Worm (Caenorhabditis elegans) whole organism, L3 larva: ENCODE results near the gene Y66C5A.2.

Source experiments
- ZK546.5 ChIP-seq: sonication (generic microtip); optimal IDR thresholded peaks from 2 replicates; lab custom pipeline; 2017; ENCODE audit warnings: missing biosample characterization, missing genetic modification characterization
- aly-2 ChIP-seq: fragments of 150-350 bp; optimal IDR thresholded peaks from 2 replicates; lab custom pipeline; 2014; ENCODE audit warnings: missing biosample characterization, missing genetic modification characterization
- ama-1 ChIP-seq: fragments of 150-350 bp; optimal IDR thresholded peaks from 2 replicates; lab custom pipeline; 2018
- ceh-16 ChIP-seq: sonication (generic microtip); optimal IDR thresholded peaks from 2 replicates; lab custom pipeline; 2017; ENCODE audit warnings: missing biosample characterization, missing genetic modification characterization
- ceh-28 ChIP-seq: fragments of 150-350 bp; optimal IDR thresholded peaks from 2 replicates; lab custom pipeline; 2014; ENCODE audit warnings: missing biosample characterization, missing genetic modification reagents, missing genetic modification characterization
- ceh-82 ChIP-seq: fragments of 150-350 bp; optimal IDR thresholded peaks from 2 replicates; lab custom pipeline; 2014; ENCODE audit warnings: missing biosample characterization, missing genetic modification characterization
- ceh-9 ChIP-seq: sonication (generic microtip); optimal IDR thresholded peaks from 2 replicates; lab custom pipeline; 2018; ENCODE audit warnings: missing biosample characterization, missing genetic modification characterization
- daf-12 ChIP-seq: fragments of 150-350 bp; optimal IDR thresholded peaks from 2 replicates; lab custom pipeline; 2014; ENCODE audit warnings: missing biosample characterization, missing genetic modification reagents, missing genetic modification characterization
- egl-27 ChIP-seq: sonication (generic microtip); optimal IDR thresholded peaks from 4 replicates; lab custom pipeline; 2017; ENCODE audit warnings: missing biosample characterization, missing genetic modification reagents, missing genetic modification characterization
- egl-5 ChIP-seq: fragments of 150-350 bp; optimal IDR thresholded peaks from 2 replicates; lab custom pipeline; 2017; ENCODE audit warnings: missing biosample characterization, missing genetic modification reagents, missing genetic modification characterization, inconsistent platforms
- elt-1 ChIP-seq: fragments of 150-350 bp; optimal IDR thresholded peaks from 2 replicates; lab custom pipeline; 2014; ENCODE audit warnings: missing biosample characterization, missing genetic modification characterization
- elt-2 ChIP-seq: sonication (generic microtip); optimal IDR thresholded peaks from 2 replicates; lab custom pipeline; 2016; ENCODE audit warnings: missing genetic modification reagents, mild to moderate bottlenecking, missing genetic modification characterization, missing compliant biosample characterization
- eor-1 ChIP-seq, 2 experiments: fragments of 150-350 bp; optimal IDR thresholded peaks; 2 replicates each; lab custom pipeline; 2014 to 2018; ENCODE audit warnings: missing biosample characterization in 2 of 2, missing genetic modification characterization in 2 of 2
- fkh-10 ChIP-seq: sonication (generic microtip); optimal IDR thresholded peaks from 2 replicates; lab custom pipeline; 2017; ENCODE audit warnings: missing biosample characterization, missing genetic modification reagents, missing genetic modification characterization
- fkh-2 ChIP-seq: fragments of 150-350 bp; optimal IDR thresholded peaks from 2 replicates; lab custom pipeline; 2014; ENCODE audit warnings: missing biosample characterization, missing genetic modification reagents, missing genetic modification characterization
- fos-1 ChIP-seq: fragments of 150-350 bp; optimal IDR thresholded peaks from 2 replicates; lab custom pipeline; 2014; ENCODE audit warnings: missing biosample characterization, missing genetic modification characterization
- hmg-11 ChIP-seq: sonication (generic microtip); optimal IDR thresholded peaks from 2 replicates; lab custom pipeline; 2016; ENCODE audit warnings: missing genetic modification characterization, missing compliant biosample characterization
- jun-1 ChIP-seq: fragments of 150-350 bp; optimal IDR thresholded peaks from 2 replicates; lab custom pipeline; 2014; ENCODE audit warnings: missing biosample characterization, missing genetic modification reagents, missing genetic modification characterization
- lin-15B ChIP-seq: fragments of 150-350 bp; optimal IDR thresholded peaks from 2 replicates; lab custom pipeline; 2014; ENCODE audit warnings: missing biosample characterization, missing genetic modification characterization
- lin-39 ChIP-seq: fragments of 150-350 bp; optimal IDR thresholded peaks from 2 replicates; lab custom pipeline; 2018; ENCODE audit warnings: missing biosample characterization, missing genetic modification reagents, missing genetic modification characterization
- lsy-12 ChIP-seq: sonication (generic microtip); optimal IDR thresholded peaks from 2 replicates; lab custom pipeline; 2016; ENCODE audit warnings: mild to moderate bottlenecking, missing genetic modification characterization, missing compliant biosample characterization
- mdl-1 ChIP-seq: fragments of 150-350 bp; optimal IDR thresholded peaks from 2 replicates; lab custom pipeline; 2014; ENCODE audit warnings: missing biosample characterization, missing genetic modification characterization
- nfya-1 ChIP-seq: sonication (generic microtip); optimal IDR thresholded peaks from 2 replicates; lab custom pipeline; 2017; ENCODE audit warnings: missing genetic modification characterization, mild to moderate bottlenecking, missing compliant biosample characterization, antibody characterized with exemption, moderate library complexity; ENCODE audit not compliant: insufficient read depth
- nhr-11 ChIP-seq: fragments of 150-350 bp; optimal IDR thresholded peaks from 2 replicates; lab custom pipeline; 2014; ENCODE audit warnings: missing biosample characterization, missing genetic modification characterization
- nhr-12 ChIP-seq: fragments of 150-350 bp; optimal IDR thresholded peaks from 2 replicates; lab custom pipeline; 2014; ENCODE audit warnings: missing biosample characterization, missing genetic modification characterization
- nhr-23 ChIP-seq: fragments of 150-350 bp; optimal IDR thresholded peaks from 2 replicates; lab custom pipeline; 2014; ENCODE audit warnings: missing biosample characterization, missing genetic modification reagents, missing genetic modification characterization
- nhr-237 ChIP-seq: fragments of 150-350 bp; optimal IDR thresholded peaks from 2 replicates; lab custom pipeline; 2014; ENCODE audit warnings: missing biosample characterization, missing genetic modification characterization
- nhr-25 ChIP-seq: sonication (generic microtip); optimal IDR thresholded peaks from 2 replicates; lab custom pipeline; 2017; ENCODE audit warnings: missing biosample characterization, missing genetic modification characterization
- nhr-67 ChIP-seq: fragments of 150-350 bp; optimal IDR thresholded peaks from 2 replicates; lab custom pipeline; 2014; ENCODE audit warnings: missing biosample characterization, missing genetic modification characterization
- nhr-76 ChIP-seq: fragments of 150-350 bp; sonication (generic microtip); optimal IDR thresholded peaks from 5 replicates; lab custom pipeline; 2014; ENCODE audit warnings: missing biosample characterization, missing genetic modification characterization
- nhr-77 ChIP-seq: fragments of 150-350 bp; optimal IDR thresholded peaks from 2 replicates; lab custom pipeline; 2014; ENCODE audit warnings: missing biosample characterization, missing genetic modification characterization
- pha-4 ChIP-seq: fragments of 150-350 bp; optimal IDR thresholded peaks from 2 replicates; lab custom pipeline; 2014; ENCODE audit warnings: missing biosample characterization, missing genetic modification reagents, missing genetic modification characterization
- sea-2 ChIP-seq: fragments of 150-350 bp; sonication (generic microtip); optimal IDR thresholded peaks from 4 replicates; lab custom pipeline; 2014; ENCODE audit warnings: missing biosample characterization, missing genetic modification reagents, missing genetic modification characterization
- skn-1 ChIP-seq: fragments of 150-350 bp; optimal IDR thresholded peaks from 2 replicates; lab custom pipeline; 2014; ENCODE audit warnings: missing biosample characterization, missing genetic modification characterization
- tbx-2 ChIP-seq: sonication (generic microtip); optimal IDR thresholded peaks from 2 replicates; lab custom pipeline; 2016; ENCODE audit warnings: mild to moderate bottlenecking, missing genetic modification characterization, missing compliant biosample characterization
- unc-39 ChIP-seq: sonication (generic microtip); optimal IDR thresholded peaks from 4 replicates; lab custom pipeline; 2017; ENCODE audit warnings: missing biosample characterization, missing genetic modification characterization
- unc-62 ChIP-seq: fragments of 150-350 bp; sonication (generic microtip); optimal IDR thresholded peaks from 4 replicates; lab custom pipeline; 2014; ENCODE audit warnings: missing biosample characterization, missing genetic modification reagents, missing genetic modification characterization
- ztf-11 ChIP-seq: fragments of 150-350 bp; optimal IDR thresholded peaks from 2 replicates; lab custom pipeline; 2014; ENCODE audit warnings: missing biosample characterization, missing genetic modification characterization
- ztf-4 ChIP-seq: fragments of 150-350 bp; optimal IDR thresholded peaks from 2 replicates; lab custom pipeline; 2014; ENCODE audit warnings: missing biosample characterization, missing genetic modification characterization

Y66C5A.2 gene

DNA sequence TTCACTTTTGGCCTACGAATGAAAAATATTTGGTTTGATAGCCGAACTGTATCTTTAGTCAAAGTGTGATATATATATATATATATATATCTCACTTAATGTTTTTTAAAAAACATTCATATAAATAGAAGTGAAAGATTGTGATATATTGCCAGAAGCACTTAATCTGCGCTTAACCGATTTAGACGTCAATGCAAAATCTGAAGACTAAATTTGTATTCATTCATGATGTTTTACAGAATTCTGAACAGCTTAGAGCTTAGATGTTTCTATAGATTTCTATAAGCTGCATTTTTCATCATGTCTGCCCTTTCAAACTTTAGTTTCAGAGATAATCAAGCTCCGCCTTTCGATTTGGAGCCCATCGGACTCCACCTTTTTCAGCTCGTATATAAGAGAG lies 18.2 kb upstream of the Y66C5A.2 start, which contains the start of gene F23D12.3:
Gene F23D12.3 (plus strand): TSS at position 301 of the 400 bp plus-strand sequence.
- TF ChIP-seq daf-12 (tag; lab: Kevin White, UChicago) = no peak
- no peak for TF ChIP-seq elt-1 (tag; lab: Kevin White, UChicago)
- TF ChIP-seq fkh-10 (GFP tag; lab: Kevin White, UChicago) = no peak
- no peak for TF ChIP-seq nhr-11 (tag; lab: Kevin White, UChicago)
- TF ChIP-seq ceh-9 (tag; lab: Kevin White, UChicago) = no peak
- TF ChIP-seq lin-15B (tag; lab: Kevin White, UChicago) = no peak
- TF ChIP-seq unc-62 (GFP tag; lab: Kevin White, UChicago) = no peak
- TF ChIP-seq fkh-2 (tag; lab: Kevin White, UChicago) = no peak
- no peak for TF ChIP-seq mdl-1 (tag; lab: Kevin White, UChicago)
- no peak for TF ChIP-seq ceh-16 (tag; lab: Kevin White, UChicago)
- no peak for TF ChIP-seq ztf-11 (tag; lab: Kevin White, UChicago)

ce11 chrX:14444701-14445100 lies 15.8 kb upstream of the Y66C5A.2 start, which contains the start of gene F23D12.4:
F23D12.4 (plus strand) TSS chrX:14445001.
- TF ChIP-seq mdl-1 (tag; lab: Kevin White, UChicago) = no peak
- no peak for TF ChIP-seq ceh-9 (tag; lab: Kevin White, UChicago)
- no peak for TF ChIP-seq nhr-237 (tag; lab: Kevin White, UChicago)
- no peak for TF ChIP-seq egl-5 (tag; lab: Kevin White, UChicago)
- no peak for TF ChIP-seq nhr-12

DNA sequence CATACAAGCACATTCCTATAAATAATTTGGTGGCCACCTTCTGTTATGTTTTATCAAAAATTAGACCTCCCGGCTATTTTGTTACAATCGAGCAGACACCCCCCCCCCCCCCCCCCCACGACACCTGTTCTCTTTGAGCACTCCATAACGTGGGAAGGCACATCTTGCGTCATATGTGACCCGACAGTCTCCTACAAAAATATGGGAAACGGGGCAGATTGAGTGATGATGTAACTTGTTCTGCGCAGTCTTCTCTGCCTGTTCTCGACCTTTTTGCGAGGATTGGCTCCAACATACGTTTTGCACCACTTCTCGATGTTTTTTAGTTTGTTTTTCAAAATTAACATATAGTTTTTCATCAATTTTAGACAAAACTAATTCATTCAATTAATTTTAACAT lies 13.0 kb upstream of the Y66C5A.2 start:
- no peak for TF ChIP-seq nhr-77 (tag; lab: Kevin White, UChicago)
- no peak for TF ChIP-seq ceh-9 (tag; lab: Kevin White, UChicago)
- TF ChIP-seq ama-1 = no peak
- no peak for TF ChIP-seq nhr-12
- no peak for TF ChIP-seq lin-39 (tag; lab: Kevin White, UChicago)
- no peak for TF ChIP-seq fos-1 (tag; lab: Kevin White, UChicago)
- TF ChIP-seq ZK546.5 (tag; lab: Kevin White, UChicago) = no peak
- TF ChIP-seq nfya-1 (tag; lab: Kevin White, UChicago) = no peak
- TF ChIP-seq tbx-2 (tag; lab: Kevin White, UChicago) = no peak
- no peak for TF ChIP-seq nhr-67
- no peak for TF ChIP-seq nhr-25 (tag; lab: Kevin White, UChicago)
- TF ChIP-seq eor-1 (tag; optimal IDR thresholded peaks at IDR 0.05; lab: Kevin White, UChicago) = no peak
- no peak for TF ChIP-seq unc-62 (GFP tag; lab: Kevin White, UChicago)
- TF ChIP-seq ztf-4 = no peak
- TF ChIP-seq skn-1 (tag; lab: Kevin White, UChicago) = no peak
- no peak for TF ChIP-seq elt-2 (tag; lab: Kevin White, UChicago)
- TF ChIP-seq ceh-28 (tag; lab: Kevin White, UChicago) = no peak

ce11 chrX:14447910-14448309 lies 12.6 kb upstream of the Y66C5A.2 start, which contains the start of gene jmjd-3.2:
jmjd-3.2 (plus strand) TSS chrX:14448210.
- TF ChIP-seq nhr-77 (tag; lab: Kevin White, UChicago) = no peak
- no peak for TF ChIP-seq lsy-12 (tag; lab: Kevin White, UChicago)
- no peak for TF ChIP-seq ama-1
- no peak for TF ChIP-seq egl-5 (tag; lab: Kevin White, UChicago)
- no peak for TF ChIP-seq eor-1 (tag; optimal IDR thresholded peaks at IDR 0.05; lab: Kevin White, UChicago)
- no peak for TF ChIP-seq hmg-11 (tag; lab: Kevin White, UChicago)
- TF ChIP-seq nhr-23 = no peak
- TF ChIP-seq sea-2 (GFP tag; lab: Kevin White, UChicago) = no peak
- TF ChIP-seq tbx-2 (tag; lab: Kevin White, UChicago) = no peak
- no peak for TF ChIP-seq nfya-1 (tag; lab: Kevin White, UChicago)

- TF ChIP-seq nhr-76 (tag; lab: Kevin White, UChicago) = no peak
- TF ChIP-seq nhr-11 (tag; lab: Kevin White, UChicago) = no peak
- TF ChIP-seq nfya-1 (tag; lab: Kevin White, UChicago) = no peak
- no peak for TF ChIP-seq nhr-25 (tag; lab: Kevin White, UChicago)
- TF ChIP-seq egl-27 = no peak
- no peak for TF ChIP-seq ceh-82 (tag; lab: Kevin White, UChicago)
- TF ChIP-seq pha-4 (tag; lab: Kevin White, UChicago) = no peak
- no peak for TF ChIP-seq ceh-16 (tag; lab: Kevin White, UChicago)
- TF ChIP-seq nhr-77 (tag; lab: Kevin White, UChicago) = no peak
- no peak for TF ChIP-seq elt-1 (tag; lab: Kevin White, UChicago)
- no peak for TF ChIP-seq lin-39 (tag; lab: Kevin White, UChicago)
- no peak for TF ChIP-seq tbx-2 (tag; lab: Kevin White, UChicago)
- TF ChIP-seq unc-62 (GFP tag; lab: Kevin White, UChicago) = no peak
- no peak for TF ChIP-seq aly-2
- no peak for TF ChIP-seq fkh-10 (GFP tag; lab: Kevin White, UChicago)
- no peak for TF ChIP-seq jun-1 (tag; lab: Kevin White, UChicago)
- TF ChIP-seq daf-12 (tag; lab: Kevin White, UChicago) = no peak
- TF ChIP-seq unc-39 (tag; lab: Kevin White, UChicago) = no peak
- TF ChIP-seq ztf-4 = no peak
Observed at ce11 chrX:14453735-14454134, 6.8 kb upstream of the Y66C5A.2 start, which contains the start of gene F23D12.7. F23D12.7 (minus strand) TSS chrX:14453835.
